Worm (Caenorhabditis elegans): ENCODE data around the gene K09A9.8.
A peak's percentile ranks its signal among the peaks of the same experiment; 100 is the strongest.

K09A9.8 gene

ce11 chrX:15607498-15608019 lies 10.6 kb upstream of the K09A9.8 start, which contains the start of gene nipi-3 (continued):
- no peak for TF ChIP-seq nhr-237 (tag; optimal IDR thresholded peaks at IDR 0.05)
- TF ChIP-seq lin-15B (tag; optimal IDR thresholded peaks at IDR 0.05) = peak; percentile 68
- TF ChIP-seq mdl-1 (tag; optimal IDR thresholded peaks at IDR 0.05) = peak; percentile 94
- peak; percentile 96 for TF ChIP-seq pqm-1 (tag; optimal IDR thresholded peaks at IDR 0.05)
- no peak for TF ChIP-seq ceh-16 (tag; optimal IDR thresholded peaks at IDR 0.05)
- TF ChIP-seq nhr-23 (tag; optimal IDR thresholded peaks at IDR 0.05) = peak; percentile 95
- TF ChIP-seq unc-62 (GFP tag; optimal IDR thresholded peaks at IDR 0.05) = peak; percentile 90
- peak; percentile 12 for TF ChIP-seq aly-2 (tag; optimal IDR thresholded peaks at IDR 0.05)
- peak; percentile 73 for TF ChIP-seq snpc-4 (tag; optimal IDR thresholded peaks at IDR 0.05)
- TF ChIP-seq zag-1 (tag; optimal IDR thresholded peaks at IDR 0.05) = peak; percentile 19
- TF ChIP-seq ztf-11 (tag; optimal IDR thresholded peaks at IDR 0.05) = no peak
- no peak for TF ChIP-seq nhr-67 (tag; optimal IDR thresholded peaks at IDR 0.05)
- TF ChIP-seq fkh-2 (tag; optimal IDR thresholded peaks at IDR 0.05) = no peak
- TF ChIP-seq skn-1 (tag; optimal IDR thresholded peaks at IDR 0.05) = peak; percentile 83
- TF ChIP-seq ztf-4 (tag; optimal IDR thresholded peaks at IDR 0.05) = peak; percentile 85
- no peak for TF ChIP-seq fkh-10 (GFP tag; optimal IDR thresholded peaks at IDR 0.05)
- TF ChIP-seq daf-12 (tag; optimal IDR thresholded peaks at IDR 0.05) = no peak
- TF ChIP-seq nhr-25 (tag; optimal IDR thresholded peaks at IDR 0.05) = peak; percentile 98
- TF ChIP-seq ZK546.5 (tag; optimal IDR thresholded peaks at IDR 0.05) = no peak

ce11 chrX:15606585-15607276 lies 9.8 kb upstream of the K09A9.8 start, which contains the start of gene rab-14:
Gene rab-14, minus strand, starts transcription at chrX:15606635.
- peak; percentile 86 for TF ChIP-seq nhr-23 (tag; optimal IDR thresholded peaks at IDR 0.05)
- no peak for TF ChIP-seq sea-2 (GFP tag; optimal IDR thresholded peaks at IDR 0.05)
- TF ChIP-seq hmg-11 (tag; optimal IDR thresholded peaks at IDR 0.05) = peak; percentile 73
- peak; percentile 28 for TF ChIP-seq jun-1 (tag; optimal IDR thresholded peaks at IDR 0.05)
- peak; percentile 61 for TF ChIP-seq fkh-10 (GFP tag; optimal IDR thresholded peaks at IDR 0.05)
- TF ChIP-seq R02D3.7 (tag; optimal IDR thresholded peaks at IDR 0.05) = peak; percentile 49
- TF ChIP-seq elt-1 (tag; optimal IDR thresholded peaks at IDR 0.05) = peak; percentile 6
- TF ChIP-seq ceh-9 (tag; optimal IDR thresholded peaks at IDR 0.05) = no peak
- no peak for TF ChIP-seq ztf-4 (tag; optimal IDR thresholded peaks at IDR 0.05)
- peak; percentile 47 for TF ChIP-seq egl-5 (tag; optimal IDR thresholded peaks at IDR 0.05)
- peak; percentile 13 for TF ChIP-seq skn-1 (tag; optimal IDR thresholded peaks at IDR 0.05)
- TF ChIP-seq unc-62 (GFP tag; optimal IDR thresholded peaks at IDR 0.05) = peak; percentile 62
- TF ChIP-seq snpc-4 (tag; optimal IDR thresholded peaks at IDR 0.05) = peak; percentile 35
- peak; percentile 62 for TF ChIP-seq lsy-12 (tag; optimal IDR thresholded peaks at IDR 0.05)
- no peak for TF ChIP-seq mml-1 (tag; optimal IDR thresholded peaks at IDR 0.05)
- TF ChIP-seq lin-39 (tag; optimal IDR thresholded peaks at IDR 0.05) = peak; percentile 91
- peak; percentile 32 for TF ChIP-seq zag-1 (tag; optimal IDR thresholded peaks at IDR 0.05)
- TF ChIP-seq egl-27 (tag; optimal IDR thresholded peaks at IDR 0.05) = peak; percentile 54
- peak; percentile 54 for TF ChIP-seq ceh-28 (tag; optimal IDR thresholded peaks at IDR 0.05)
- TF ChIP-seq nfya-1 (tag; optimal IDR thresholded peaks at IDR 0.05; ENCODE audit: insufficient read depth) = peak; percentile 84
- TF ChIP-seq unc-39 (tag; optimal IDR thresholded peaks at IDR 0.05) = no peak
- TF ChIP-seq lin-15B (tag; optimal IDR thresholded peaks at IDR 0.05) = peak; percentile 45
- peak; percentile 37 for TF ChIP-seq ama-1 (optimal IDR thresholded peaks at IDR 0.05)
- TF ChIP-seq ceh-82 (tag; optimal IDR thresholded peaks at IDR 0.05) = no peak
- peak; percentile 16 for TF ChIP-seq tbx-2 (tag; optimal IDR thresholded peaks at IDR 0.05)
- TF ChIP-seq nhr-25 (tag; optimal IDR thresholded peaks at IDR 0.05) = peak; percentile 48
- peak; percentile 93 for TF ChIP-seq mdl-1 (tag; optimal IDR thresholded peaks at IDR 0.05)
- TF ChIP-seq ceh-16 (tag; optimal IDR thresholded peaks at IDR 0.05) = no peak
- peak; percentile 36 for TF ChIP-seq pha-4 (tag; optimal IDR thresholded peaks at IDR 0.05)

DNA sequence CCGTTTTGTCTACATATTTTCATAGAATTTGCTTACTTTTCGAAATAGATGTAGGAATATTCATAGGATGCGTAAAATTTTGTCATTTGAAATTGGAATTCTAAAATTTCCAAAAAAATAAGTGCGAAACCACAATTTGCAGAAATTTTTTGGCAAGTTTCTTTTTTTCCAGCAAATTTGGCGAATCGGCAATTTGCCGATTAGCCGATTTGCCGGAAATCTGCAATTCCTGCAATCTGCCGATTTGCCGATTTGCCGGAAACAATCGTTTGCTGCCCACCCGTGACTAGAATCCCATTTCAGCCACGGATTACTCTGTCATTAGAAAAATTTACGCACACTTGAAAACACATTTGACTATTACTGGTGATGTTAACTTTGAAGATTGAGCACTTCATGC lies 7.3 kb upstream of the K09A9.8 start:
- TF ChIP-seq skn-1 (tag; optimal IDR thresholded peaks at IDR 0.05) = no peak
- no peak for TF ChIP-seq nhr-77 (tag; optimal IDR thresholded peaks at IDR 0.05)
